Worm (Caenorhabditis elegans): Measurements from ENCODE around the gene ZK616.1.
A peak's percentile ranks its signal among the peaks of the same experiment; 100 is the strongest.

ce11 chrIV:5354124-5354523, 46.6 kb upstream of the ZK616.1 start, which contains the start of gene Y4C6B.1:
- TF ChIP-seq unc-62 (GFP tag; optimal IDR thresholded peaks at IDR 0.05 in 1 of 2): no peak
- no peak for TF ChIP-seq unc-62 (tag; optimal IDR thresholded peaks at IDR 0.05)
- peak; percentile 87 for TF ChIP-seq lin-38 (GFP tag; IDR thresholded peaks at IDR 0.05)
